Fruit fly (Drosophila melanogaster) whole organism, embryonic: ENCODE measurements around the gene CG32074.

Experiments used
- CG11247 ChIP-seq: fragments of 200-800 bp; sonication (Bioruptor generic); IDR thresholded peaks from 2 replicates; pipeline ENCODE4 v1.3.6; 2022; ENCODE audit warnings: missing biosample characterization, missing genetic modification characterization
- CG11696 ChIP-seq: fragments of 200-800 bp; sonication (Bioruptor generic); IDR thresholded peaks from 2 replicates; pipeline ENCODE4 v1.3.6; 2022; ENCODE audit warnings: missing biosample characterization, missing genetic modification characterization
- CG12104 ChIP-seq: fragments of 200-800 bp; sonication (Bioruptor generic); optimal IDR thresholded peaks from 3 replicates; lab custom pipeline; 2016; ENCODE audit warnings: missing biosample characterization, missing genetic modification characterization
- CG12942 ChIP-seq: fragments of 200-800 bp; sonication (Bioruptor generic); optimal IDR thresholded peaks from 3 replicates; lab custom pipeline; 2016; ENCODE audit warnings: missing biosample characterization, missing genetic modification characterization
- CG13123 ChIP-seq: fragments of 200-800 bp; sonication (Bioruptor generic); optimal IDR thresholded peaks from 2 replicates; lab custom pipeline; 2016; ENCODE audit warnings: missing biosample characterization, missing genetic modification characterization
- CG13296 ChIP-seq: fragments of 200-800 bp; sonication (Bioruptor generic); optimal IDR thresholded peaks from 3 replicates; lab custom pipeline; 2018; ENCODE audit warnings: missing biosample characterization, mild to moderate bottlenecking, missing genetic modification characterization
- CG14050 ChIP-seq: fragments of 200-800 bp; sonication (Bioruptor generic); IDR thresholded peaks from 3 replicates; pipeline ENCODE4 v1.3.6; 2022; ENCODE audit warnings: missing biosample characterization, missing genetic modification characterization
- CG16813 ChIP-seq: fragments of 200-800 bp; sonication (Bioruptor generic); IDR thresholded peaks from 3 replicates; pipeline ENCODE4 v1.3.6; 2022; ENCODE audit warnings: missing biosample characterization, missing genetic modification characterization; ENCODE audit not compliant: partially characterized antibody
- CG17385 ChIP-seq: fragments of 200-800 bp; sonication (Bioruptor generic); optimal IDR thresholded peaks from 3 replicates; lab custom pipeline; 2018; ENCODE audit warnings: missing biosample characterization, mild to moderate bottlenecking, missing genetic modification characterization
- CG17829 ChIP-seq: fragments of 200-800 bp; optimal IDR thresholded peaks from 2 replicates; lab custom pipeline; 2019; ENCODE audit warnings: missing biosample characterization, mild to moderate bottlenecking, missing genetic modification characterization, moderate library complexity
- CG32532 ChIP-seq: fragments of 200-800 bp; sonication (Bioruptor generic); IDR thresholded peaks from 2 replicates; pipeline ENCODE4 v1.3.6; 2022; ENCODE audit warnings: missing biosample characterization, missing genetic modification characterization
- CG32772 ChIP-seq: fragments of 200-800 bp; sonication (Bioruptor generic); IDR thresholded peaks from 2 replicates; pipeline ENCODE4 v1.3.6; 2022; ENCODE audit warnings: missing biosample characterization, missing genetic modification characterization
- CG34422 ChIP-seq: fragments of 200-800 bp; sonication (Bioruptor generic); IDR thresholded peaks from 3 replicates; pipeline ENCODE4 v1.3.6; 2022; ENCODE audit warnings: missing biosample characterization, missing genetic modification characterization
- CG4282 ChIP-seq: fragments of 200-800 bp; sonication (Bioruptor generic); optimal IDR thresholded peaks from 2 replicates; lab custom pipeline; 2016; ENCODE audit warnings: missing biosample characterization, missing genetic modification characterization
- CG4707 ChIP-seq: fragments of 200-800 bp; sonication (Bioruptor generic); optimal IDR thresholded peaks from 2 replicates; lab custom pipeline; 2018; ENCODE audit warnings: missing biosample characterization, mild to moderate bottlenecking, missing genetic modification characterization, moderate library complexity
- CG4730 ChIP-seq: fragments of 200-800 bp; sonication (Bioruptor generic); IDR thresholded peaks from 2 replicates; pipeline ENCODE4 v1.3.6; 2022; ENCODE audit warnings: missing biosample characterization, missing genetic modification characterization
- CG5953 ChIP-seq: fragments of 200-800 bp; sonication (Bioruptor generic); IDR thresholded peaks from 2 replicates; pipeline ENCODE4 v1.3.6; 2022; ENCODE audit warnings: missing biosample characterization, missing genetic modification characterization
- CG6683 ChIP-seq: fragments of 200-800 bp; sonication (Bioruptor generic); optimal IDR thresholded peaks from 2 replicates; lab custom pipeline; 2017; ENCODE audit warnings: missing biosample characterization, mild to moderate bottlenecking, missing genetic modification characterization, missing genetic modification reagents
- CG7372 ChIP-seq: fragments of 200-800 bp; sonication (Bioruptor generic); IDR thresholded peaks from 2 replicates; pipeline ENCODE4 v1.3.6; 2022; ENCODE audit warnings: missing biosample characterization, missing genetic modification characterization
- CG7556 ChIP-seq: fragments of 200-800 bp; sonication (Bioruptor generic); optimal IDR thresholded peaks from 2 replicates; lab custom pipeline; 2017; ENCODE audit warnings: missing biosample characterization, mild to moderate bottlenecking, missing genetic modification characterization
- CG8359 ChIP-seq: fragments of 200-800 bp; sonication (Bioruptor generic); optimal IDR thresholded peaks from 2 replicates; lab custom pipeline; 2017; ENCODE audit warnings: missing biosample characterization, mild to moderate bottlenecking, missing genetic modification characterization, borderline replicate concordance
- Ets97D ChIP-seq: fragments of 200-800 bp; sonication (Bioruptor generic); optimal IDR thresholded peaks from 3 replicates; lab custom pipeline; 2016; ENCODE audit warnings: missing biosample characterization, missing genetic modification characterization
- Gsc ChIP-seq: fragments of 200-800 bp; sonication (Bioruptor generic); IDR thresholded peaks from 2 replicates; pipeline ENCODE4 v1.3.6; 2022; ENCODE audit warnings: missing biosample characterization, missing genetic modification characterization
- H15 ChIP-seq: fragments of 200-800 bp; sonication (Bioruptor generic); IDR thresholded peaks from 3 replicates; pipeline ENCODE4 v1.3.6; 2022; ENCODE audit warnings: missing biosample characterization, missing genetic modification characterization
- NC2α ChIP-seq: fragments of 200-800 bp; sonication (Bioruptor generic); optimal IDR thresholded peaks from 2 replicates; lab custom pipeline; 2016; ENCODE audit warnings: missing biosample characterization, missing genetic modification characterization
- Nf-YB ChIP-seq: fragments of 200-800 bp; sonication (Bioruptor generic); optimal IDR thresholded peaks from 3 replicates; lab custom pipeline; 2019; ENCODE audit warnings: missing biosample characterization, mild to moderate bottlenecking, missing genetic modification characterization, moderate library complexity
- Oli ChIP-seq: fragments of 200-800 bp; sonication (Bioruptor generic); optimal IDR thresholded peaks from 2 replicates; lab custom pipeline; 2018; ENCODE audit warnings: missing biosample characterization, mild to moderate bottlenecking, missing genetic modification characterization, moderate library complexity
- Ptx1 ChIP-seq: fragments of 200-800 bp; sonication (Bioruptor generic); IDR thresholded peaks from 2 replicates; pipeline ENCODE4 v1.3.6; 2022; ENCODE audit warnings: missing biosample characterization, missing genetic modification characterization
- cad ChIP-seq: fragments of >200 bp; optimal IDR thresholded peaks from 2 replicates; lab custom pipeline; 2017; ENCODE audit warnings: missing biosample characterization, missing genetic modification characterization
- cas ChIP-seq: fragments of 200-800 bp; sonication (Bioruptor generic); IDR thresholded peaks from 2 replicates; pipeline ENCODE4 v1.3.6; 2022; ENCODE audit warnings: missing biosample characterization, missing genetic modification characterization
- chinmo ChIP-seq: fragments of 200-800 bp; sonication (Bioruptor generic); IDR thresholded peaks from 4 replicates; pipeline ENCODE4 v1.3.6; 2022; ENCODE audit warnings: missing biosample characterization, missing genetic modification characterization; ENCODE audit not compliant: partially characterized antibody
- crol ChIP-seq: fragments of 200-800 bp; sonication (Bioruptor generic); IDR thresholded peaks from 2 replicates; pipeline ENCODE4 v1.3.6; 2022; ENCODE audit warnings: missing biosample characterization, missing genetic modification characterization
- cwo ChIP-seq: fragments of 200-800 bp; sonication (Bioruptor generic); optimal IDR thresholded peaks from 3 replicates; lab custom pipeline; 2017; ENCODE audit warnings: missing biosample characterization, missing genetic modification characterization, mild to moderate bottlenecking, moderate library complexity, missing genetic modification reagents
- da ChIP-seq: fragments of 200-800 bp; sonication (Bioruptor generic); optimal IDR thresholded peaks from 2 replicates; lab custom pipeline; 2016; ENCODE audit warnings: missing biosample characterization, missing genetic modification characterization
- dmrt99B ChIP-seq: fragments of 200-800 bp; sonication (Bioruptor generic); optimal IDR thresholded peaks from 2 replicates; lab custom pipeline; 2018; ENCODE audit warnings: missing biosample characterization, mild to moderate bottlenecking, missing genetic modification characterization, moderate library complexity
- exex ChIP-seq: fragments of 200-800 bp; sonication (Bioruptor generic); optimal IDR thresholded peaks from 4 replicates; lab custom pipeline; 2018; ENCODE audit warnings: missing biosample characterization, mild to moderate bottlenecking, missing genetic modification characterization, moderate library complexity
- fd96Cb ChIP-seq: fragments of 200-800 bp; sonication (Bioruptor generic); optimal IDR thresholded peaks from 2 replicates; lab custom pipeline; 2018; ENCODE audit warnings: missing biosample characterization, mild to moderate bottlenecking, missing genetic modification characterization, moderate library complexity
- fu2 ChIP-seq: fragments of 200-800 bp; sonication (Bioruptor generic); optimal IDR thresholded peaks from 2 replicates; lab custom pipeline; 2016; ENCODE audit warnings: missing biosample characterization, missing genetic modification characterization
- gro ChIP-seq: fragments of 200-800 bp; sonication (Bioruptor generic); optimal IDR thresholded peaks from 2 replicates; lab custom pipeline; 2016; ENCODE audit warnings: missing biosample characterization, missing genetic modification characterization
- hbn ChIP-seq: fragments of 200-800 bp; sonication (Bioruptor generic); IDR thresholded peaks from 2 replicates; pipeline ENCODE4 v1.3.6; 2022; ENCODE audit warnings: missing biosample characterization, missing genetic modification characterization; ENCODE audit not compliant: partially characterized antibody
- ken ChIP-seq: fragments of 200-800 bp; sonication (Bioruptor generic); IDR thresholded peaks from 3 replicates; pipeline ENCODE4 v1.3.6; 2022; ENCODE audit warnings: missing biosample characterization, missing genetic modification characterization
- mam ChIP-seq: fragments of 200-800 bp; sonication (Bioruptor generic); optimal IDR thresholded peaks from 3 replicates; lab custom pipeline; 2016; ENCODE audit warnings: missing biosample characterization, missing genetic modification characterization
- onecut ChIP-seq: fragments of 200-800 bp; sonication (Bioruptor generic); IDR thresholded peaks from 2 replicates; pipeline ENCODE4 v1.3.6; 2022; ENCODE audit warnings: missing biosample characterization, missing genetic modification characterization
- otp ChIP-seq: fragments of 200-800 bp; sonication (Bioruptor generic); IDR thresholded peaks from 3 replicates; pipeline ENCODE4, ENCODE4 v1.3.6; 2022; ENCODE audit warnings: missing biosample characterization, missing genetic modification characterization
- phol ChIP-seq: fragments of 200-800 bp; sonication (Bioruptor generic); optimal IDR thresholded peaks from 3 replicates; lab custom pipeline; 2018; ENCODE audit warnings: missing biosample characterization, mild to moderate bottlenecking, missing genetic modification characterization, moderate library complexity
- run ChIP-seq: fragments of 200-800 bp; sonication (Bioruptor generic); optimal IDR thresholded peaks from 3 replicates; lab custom pipeline; 2018; ENCODE audit warnings: missing biosample characterization, mild to moderate bottlenecking, missing genetic modification characterization
- sima ChIP-seq: fragments of 200-800 bp; sonication (Bioruptor generic); optimal IDR thresholded peaks from 2 replicates; lab custom pipeline; 2016; ENCODE audit warnings: missing biosample characterization, missing genetic modification characterization
- slbo ChIP-seq: fragments of 200-800 bp; sonication (Bioruptor generic); IDR thresholded peaks from 2 replicates; pipeline ENCODE4 v1.3.6; 2022; ENCODE audit warnings: missing biosample characterization, missing genetic modification characterization
- toy ChIP-seq: fragments of 200-800 bp; sonication (Bioruptor generic); IDR thresholded peaks from 2 replicates; pipeline ENCODE4 v1.3.6; 2022; ENCODE audit warnings: missing biosample characterization, missing genetic modification characterization
- z ChIP-seq: fragments of 200-800 bp; sonication (Bioruptor generic); IDR thresholded peaks from 3 replicates; pipeline ENCODE4 v1.3.6; 2022; ENCODE audit warnings: missing biosample characterization, missing genetic modification characterization

The CG32074 gene

DNA sequence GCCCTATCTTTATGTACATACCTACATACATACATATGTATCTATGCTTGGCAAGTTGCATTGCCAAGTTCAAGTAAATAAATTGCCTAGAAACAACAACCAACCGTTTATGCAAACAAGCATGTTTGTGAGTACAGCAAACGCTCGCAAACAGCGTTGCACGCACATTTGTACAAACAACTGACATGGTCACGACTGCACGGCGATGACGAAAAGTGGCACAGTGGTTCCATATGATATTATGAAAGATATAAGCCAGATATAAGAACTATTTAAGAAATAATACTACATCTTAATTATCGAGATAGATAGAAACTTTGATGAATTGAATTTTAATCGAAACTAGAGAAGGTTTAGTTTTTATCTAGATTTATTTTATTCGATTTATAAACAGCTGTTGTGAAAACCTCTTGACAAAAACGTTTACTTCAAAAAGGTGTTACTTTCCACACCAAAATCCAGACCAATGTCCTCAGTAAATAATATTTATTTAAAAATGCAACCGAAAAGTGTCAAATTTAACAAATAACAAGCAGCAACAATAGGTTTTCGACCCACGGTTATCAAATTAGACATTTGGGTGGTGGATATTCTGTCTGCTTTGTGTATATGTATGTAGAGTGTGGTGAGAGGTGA, 42.2 kb downstream of the CG32074 start (continued):
- TF ChIP-seq CG34422 (peak; percentile 74), hbn (no peak), CG13123 (GFP tag; lab: Kevin White, UChicago) (peak; percentile 75), CG16813 (peak; percentile 49; the same call in 1 of the 3 replicates), CG14050 (GFP tag; lab: Robert Waterston, UW) (peak; percentile 35; the same call in 2 of the 3 replicates), otp (peak; percentile 91), CG32532 (GFP tag; lab: Robert Waterston, UW) (peak; percentile 58; the same call in 1 of the 2 replicates), fu2 (GFP tag; lab: Kevin White, UChicago) (peak; percentile 51), Ets97D (GFP tag; lab: Kevin White, UChicago) (peak; percentile 67), CG12942 (GFP tag; lab: Kevin White, UChicago) (peak; percentile 47), cwo (peak; percentile 87), mam (GFP tag; lab: Kevin White, UChicago) (peak; percentile 71), CG7556 (GFP tag; lab: Kevin White, UChicago) (peak; percentile 98), CG17385 (GFP tag; lab: Kevin White, UChicago) (peak; percentile 91), CG4282 (GFP tag; lab: Kevin White, UChicago) (peak; percentile 83), crol (GFP tag; lab: Robert Waterston, UW) (no peak), run (tag; lab: Kevin White, UChicago) (peak; percentile 86), Oli (tag; lab: Kevin White, UChicago) (peak; percentile 97), CG17829 (tag; lab: Kevin White, UChicago) (peak; percentile 95), H15 (GFP tag; lab: Robert Waterston, UW) (peak; percentile 49), onecut (GFP tag; lab: Robert Waterston, UW) (peak; percentile 79), fd96Cb (tag; lab: Kevin White, UChicago) (peak; percentile 89), z (GFP tag; lab: Robert Waterston, UW) (peak; percentile 76; the same call in 1 of the 3 replicates), ken (GFP tag; lab: Robert Waterston, UW) (no peak), chinmo (peak; percentile 65; the same call in 1 of the 4 replicates), toy (0 out of 2 replicates have a peak, but pooled peaks have one; percentile 8), CG6683 (GFP tag; lab: Kevin White, UChicago) (peak; percentile 82), slbo (GFP tag; lab: Robert Waterston, UW) (peak; percentile 44; the same call in 1 of the 2 replicates), CG5953 (GFP tag; lab: Robert Waterston, UW) (peak; percentile 89), Gsc (peak; percentile 44; the same call in 1 of the 2 replicates), phol (peak; percentile 91), CG32772 (GFP tag; lab: Robert Waterston, UW) (peak; percentile 59), cas (GFP tag; lab: Robert Waterston, UW) (no peak), sima (GFP tag; lab: Kevin White, UChicago) (no peak), exex (tag; lab: Kevin White, UChicago) (no peak), cad (GFP tag; lab: Kevin White, UChicago) (no peak), CG12104 (peak; percentile 87), CG4730 (GFP tag; lab: Robert Waterston, UW) (peak; percentile 49), CG4707 (GFP tag; lab: Kevin White, UChicago) (peak; percentile 57), Ptx1 (peak; percentile 84), CG11247 (GFP tag; lab: Robert Waterston, UW) (peak; percentile 58; the same call in 1 of the 2 replicates), Nf-YB (peak; percentile 83), CG7372 (GFP tag; lab: Robert Waterston, UW) (peak; percentile 72; the same call in 1 of the 2 replicates), dmrt99B (peak; percentile 94), CG11696 (GFP tag; lab: Robert Waterston, UW) (peak; percentile 46), da (peak; percentile 67), NC2α (GFP tag; lab: Kevin White, UChicago) (peak; percentile 87), CG13296 (peak; percentile 90), gro (GFP tag; lab: Kevin White, UChicago) (peak; percentile 22), CG8359 (GFP tag; lab: Kevin White, UChicago) (peak; percentile 71)
